Worm (Caenorhabditis elegans) whole organism, L2 larva: ENCODE results near the gene C50F4.10.

Source experiments
- C34F6.9 ChIP-seq: fragments of 150-350 bp; optimal IDR thresholded peaks from 2 replicates; lab custom pipeline; 2014; ENCODE audit warnings: missing biosample characterization, missing genetic modification characterization
- F13H6.1 ChIP-seq: sonication (generic microtip); optimal IDR thresholded peaks from 2 replicates; lab custom pipeline; 2016; ENCODE audit warnings: missing genetic modification characterization, missing compliant biosample characterization
- Y55F3AM.14 ChIP-seq: fragments of 200-800 bp; sonication (Bioruptor generic); optimal IDR thresholded peaks from 2 replicates; lab custom pipeline; 2018; ENCODE audit warnings: mild to moderate bottlenecking, missing genetic modification characterization, missing compliant biosample characterization
- ZK546.5 ChIP-seq: sonication (generic microtip); optimal IDR thresholded peaks from 2 replicates; lab custom pipeline; 2017; ENCODE audit warnings: missing biosample characterization, missing genetic modification characterization
- ama-1 ChIP-seq: fragments of 150-350 bp; optimal IDR thresholded peaks from 2 replicates; lab custom pipeline; 2018; ENCODE audit warnings: inconsistent platforms
- blmp-1 ChIP-seq: sonication (generic microtip); optimal IDR thresholded peaks from 2 replicates; lab custom pipeline; 2017; ENCODE audit warnings: missing genetic modification characterization, mild to moderate bottlenecking, missing compliant biosample characterization, antibody characterized with exemption, moderate library complexity; ENCODE audit not compliant: insufficient read depth
- ceh-16 ChIP-seq: fragments of 150-350 bp; optimal IDR thresholded peaks from 2 replicates; lab custom pipeline; 2014; ENCODE audit warnings: missing biosample characterization, missing genetic modification characterization
- ceh-82 ChIP-seq: fragments of 150-350 bp; optimal IDR thresholded peaks from 2 replicates; lab custom pipeline; 2014; ENCODE audit warnings: missing biosample characterization, missing genetic modification characterization
- crh-2 ChIP-seq: sonication (generic microtip); optimal IDR thresholded peaks from 2 replicates; lab custom pipeline; 2017; ENCODE audit warnings: missing biosample characterization, missing genetic modification characterization
- fos-1 ChIP-seq: fragments of 150-350 bp; optimal IDR thresholded peaks from 2 replicates; lab custom pipeline; 2014; ENCODE audit warnings: missing biosample characterization, missing genetic modification characterization
- gmeb-1 ChIP-seq: fragments of 150-350 bp; optimal IDR thresholded peaks from 2 replicates; lab custom pipeline; 2014; ENCODE audit warnings: missing biosample characterization, missing genetic modification characterization
- lin-11 ChIP-seq: fragments of 150-350 bp; sonication (generic microtip); optimal IDR thresholded peaks from 2 replicates; lab custom pipeline; 2014; ENCODE audit warnings: missing biosample characterization, missing genetic modification characterization, inconsistent platforms, mixed read lengths
- lin-13 ChIP-seq: fragments of 150-350 bp; optimal IDR thresholded peaks from 2 replicates; lab custom pipeline; 2014; ENCODE audit warnings: missing biosample characterization, missing genetic modification reagents, missing genetic modification characterization
- lsy-2 ChIP-seq, 2 experiments: fragments of 150-350 bp in 1 of 2; sonication (generic microtip) in 1 of 2; optimal IDR thresholded peaks; 2 replicates each; lab custom pipeline; 2014 to 2017; ENCODE audit warnings: missing biosample characterization in 2 of 2, missing genetic modification characterization in 2 of 2
- mab-5 ChIP-seq: fragments of 150-350 bp; optimal IDR thresholded peaks from 2 replicates; lab custom pipeline; 2014; ENCODE audit warnings: missing biosample characterization, missing genetic modification characterization
- mdl-1 ChIP-seq, 2 experiments: fragments of 150-350 bp in 1 of 2; sonication (generic microtip) in 1 of 2; optimal IDR thresholded peaks; 2 replicates each; lab custom pipeline; 2017; ENCODE audit warnings: missing biosample characterization in 2 of 2, missing genetic modification characterization in 2 of 2
- nhr-10 ChIP-seq: sonication (generic microtip); optimal IDR thresholded peaks from 2 replicates; lab custom pipeline; 2017; ENCODE audit warnings: missing biosample characterization, missing genetic modification characterization
- nhr-129 ChIP-seq: fragments of 150-350 bp; optimal IDR thresholded peaks from 2 replicates; lab custom pipeline; 2014; ENCODE audit warnings: missing biosample characterization, missing genetic modification characterization
- nhr-21 ChIP-seq: fragments of 150-350 bp; optimal IDR thresholded peaks from 2 replicates; lab custom pipeline; 2014; ENCODE audit warnings: missing biosample characterization, missing genetic modification characterization
- nhr-237 ChIP-seq: fragments of 150-350 bp; optimal IDR thresholded peaks from 2 replicates; lab custom pipeline; 2014; ENCODE audit warnings: missing biosample characterization, missing genetic modification characterization
- nhr-25 ChIP-seq: fragments of 150-350 bp; sonication (generic microtip); optimal IDR thresholded peaks from 3 replicates; lab custom pipeline; 2014; ENCODE audit warnings: missing biosample characterization, missing genetic modification characterization
- nhr-77 ChIP-seq: fragments of 150-350 bp; optimal IDR thresholded peaks from 2 replicates; lab custom pipeline; 2014; ENCODE audit warnings: missing biosample characterization, missing genetic modification characterization
- peb-1 ChIP-seq: fragments of 150-350 bp; optimal IDR thresholded peaks from 2 replicates; lab custom pipeline; 2014; ENCODE audit warnings: missing biosample characterization, missing genetic modification characterization
- sem-4 ChIP-seq: fragments of 150-350 bp; optimal IDR thresholded peaks from 2 replicates; lab custom pipeline; 2014; ENCODE audit warnings: missing biosample characterization, missing genetic modification reagents, missing genetic modification characterization
- sma-3 ChIP-seq: sonication (generic microtip); optimal IDR thresholded peaks from 2 replicates; lab custom pipeline; 2016; ENCODE audit warnings: missing genetic modification reagents, missing genetic modification characterization, missing compliant biosample characterization
- sma-9 ChIP-seq, 2 experiments: fragments of 150-350 bp in 1 of 2; sonication (generic microtip) in 1 of 2; optimal IDR thresholded peaks; 2 replicates each; lab custom pipeline; 2014 to 2016; ENCODE audit warnings: missing genetic modification characterization in 2 of 2, mild to moderate bottlenecking in 1 of 2, missing biosample characterization in 1 of 2, missing compliant biosample characterization in 1 of 2, missing genetic modification reagents in 1 of 2, moderate library complexity in 1 of 2
- snpc-4 ChIP-seq: fragments of 150-350 bp; optimal IDR thresholded peaks from 2 replicates; lab custom pipeline; 2014; ENCODE audit warnings: missing biosample characterization, missing genetic modification characterization
- unc-39 ChIP-seq: fragments of 150-350 bp; optimal IDR thresholded peaks from 2 replicates; lab custom pipeline; 2014; ENCODE audit warnings: missing biosample characterization, missing genetic modification characterization
- unc-55 ChIP-seq: fragments of 150-350 bp; sonication (generic microtip); optimal IDR thresholded peaks from 3 replicates; lab custom pipeline; 2014; ENCODE audit warnings: missing biosample characterization, missing genetic modification reagents, missing genetic modification characterization
- zag-1 ChIP-seq: fragments of 150-350 bp; optimal IDR thresholded peaks from 2 replicates; lab custom pipeline; 2014; ENCODE audit warnings: missing biosample characterization, missing genetic modification characterization
- ztf-1 ChIP-seq: fragments of 200-800 bp; sonication (Bioruptor generic); conservative IDR thresholded peaks from 2 replicates; pipeline ENCODE4 v1.3.6; 2022; ENCODE audit warnings: missing genetic modification characterization, missing compliant biosample characterization
- ztf-11 ChIP-seq: sonication (generic microtip); optimal IDR thresholded peaks from 2 replicates; lab custom pipeline; 2017; ENCODE audit warnings: missing biosample characterization, missing genetic modification characterization
- ztf-4 ChIP-seq: fragments of 150-350 bp; optimal IDR thresholded peaks from 2 replicates; lab custom pipeline; 2014; ENCODE audit warnings: missing biosample characterization, missing genetic modification characterization

C50F4.10 gene

DNA sequence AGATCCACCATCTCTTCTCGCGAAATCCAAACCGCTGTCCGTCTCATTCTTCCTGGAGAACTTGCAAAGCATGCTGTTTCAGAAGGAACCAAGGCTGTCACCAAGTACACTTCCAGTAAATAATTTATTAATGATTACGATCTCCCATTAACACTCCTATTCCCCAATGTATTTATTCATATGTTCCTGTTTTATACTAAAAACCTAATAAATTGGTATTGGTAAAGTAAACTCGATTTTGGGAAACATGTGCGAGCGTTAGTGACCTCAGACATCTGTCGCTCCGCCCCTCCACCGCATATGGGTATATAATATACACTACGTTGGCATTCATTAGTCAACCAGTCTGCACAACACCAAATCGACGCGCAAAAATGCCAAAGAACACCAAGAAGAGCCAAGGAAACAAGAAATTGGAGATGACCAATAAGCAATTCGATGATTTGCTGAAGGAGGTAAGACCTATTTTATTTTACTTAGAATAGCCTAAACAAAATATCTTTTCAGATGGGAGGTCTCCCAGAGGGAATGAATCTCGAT lies 14.7 kb upstream of the C50F4.10 start, which contains the start of gene C50F4.6:
Gene C50F4.6 (plus strand): TSS at position 51 of the 540 bp plus-strand sequence.
- TF ChIP-seq lsy-2 (tag; optimal IDR thresholded peaks at IDR 0.05; lab: Kevin White, UChicago) (peak in 1 of 2 experiments; percentile 13), ztf-1 (GFP tag; lab: Robert Waterston, UW) (no peak), nhr-77 (tag; lab: Kevin White, UChicago) (no peak)

DNA sequence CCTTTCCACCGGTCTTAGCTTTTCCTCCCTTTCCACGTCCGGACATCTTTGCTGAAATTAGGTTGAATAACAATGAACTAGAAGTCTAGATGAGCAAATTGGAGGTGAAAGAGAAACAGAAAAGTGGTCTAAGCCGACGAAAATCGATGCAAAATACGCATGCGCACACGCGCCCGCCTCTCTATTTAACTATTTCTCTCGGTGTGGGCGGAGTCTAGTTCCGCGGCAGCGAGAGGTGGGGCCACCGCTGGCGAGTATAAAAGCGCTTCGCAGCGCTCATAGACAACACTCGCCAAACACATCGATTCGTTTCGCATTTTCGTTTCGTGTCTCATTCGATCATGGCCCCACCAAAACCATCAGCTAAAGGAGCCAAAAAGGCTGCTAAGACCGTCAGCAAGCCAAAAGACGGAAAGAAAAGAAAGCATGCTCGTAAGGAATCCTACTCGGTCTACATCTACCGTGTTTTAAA lies 13.9 kb upstream of the C50F4.10 start, which contains the start of the genes his-35 and his-41:
Gene his-35 (minus strand): TSS at position 51 of the 472 bp plus-strand sequence.
Gene his-41 (plus strand): TSS at position 299 of the 472 bp plus-strand sequence.
- TF ChIP-seq blmp-1 (tag; lab: Kevin White, UChicago) (no peak), gmeb-1 (tag; lab: Kevin White, UChicago) (peak; percentile 53), C34F6.9 (tag; lab: Kevin White, UChicago) (peak; percentile 74), mdl-1 (tag; optimal IDR thresholded peaks at IDR 0.05; lab: Kevin White, UChicago) (peak in 1 of 2 experiments; percentile 31), ama-1 (lab: Kevin White, UChicago) (peak; percentile 77), nhr-21 (tag; lab: Kevin White, UChicago) (peak; percentile 11), ceh-82 (tag; lab: Kevin White, UChicago) (no peak), F13H6.1 (tag; lab: Kevin White, UChicago) (peak; percentile 62), crh-2 (peak; percentile 51), nhr-10 (tag; lab: Kevin White, UChicago) (no peak), sma-9 (GFP tag; optimal IDR thresholded peaks at IDR 0.05; lab: Kevin White, UChicago) (peak; percentile 37), sma-9 (tag; optimal IDR thresholded peaks at IDR 0.05; lab: Kevin White, UChicago) (no peak), sma-3 (GFP tag; lab: Kevin White, UChicago) (peak; percentile 50), lin-13 (peak; percentile 15), unc-55 (GFP tag; lab: Kevin White, UChicago) (peak; percentile 15), lin-11 (tag; lab: Kevin White, UChicago) (peak; percentile 35), lsy-2 (tag; optimal IDR thresholded peaks at IDR 0.05; lab: Kevin White, UChicago) (peak; percentile 38 to 51), fos-1 (tag; lab: Kevin White, UChicago) (peak; percentile 48), ZK546.5 (tag; lab: Kevin White, UChicago) (no peak)
- TF ChIP-seq, all 48 proteins: peak for 14

DNA sequence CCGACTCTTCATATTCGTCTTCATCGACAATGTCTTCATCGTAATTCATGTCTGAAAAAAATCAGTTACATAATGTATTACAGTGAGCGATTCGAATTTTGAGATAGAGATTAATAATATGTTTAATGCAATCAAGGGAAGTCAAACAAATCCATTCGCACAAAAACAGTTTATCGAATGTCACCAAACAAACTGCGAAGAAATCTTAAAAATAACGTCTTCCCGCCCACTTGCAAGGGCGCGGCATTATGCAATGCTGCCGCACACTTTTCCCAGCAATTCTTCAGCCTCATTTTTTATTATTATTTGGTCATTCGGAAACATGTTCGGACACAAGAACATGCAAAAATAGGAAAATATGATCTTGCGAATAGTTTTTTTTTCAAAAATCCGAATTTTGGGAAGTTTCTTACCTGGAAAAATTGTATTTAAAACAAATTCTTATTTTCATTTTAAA lies 12.8 kb upstream of the C50F4.10 start, which contains the start of gene mdf-1:
Gene mdf-1 (minus strand): TSS at position 51 of the 457 bp plus-strand sequence.
- peak; percentile 71 for TF ChIP-seq sma-3 (GFP tag; lab: Kevin White, UChicago)
- TF ChIP-seq zag-1 (tag; lab: Kevin White, UChicago), result no peak
- TF ChIP-seq ceh-16 (tag; lab: Kevin White, UChicago), result peak; percentile 11
- TF ChIP-seq nhr-237, result no peak
- no peak for TF ChIP-seq ztf-11 (tag; lab: Kevin White, UChicago)
- peak; percentile 37 for TF ChIP-seq snpc-4 (tag; lab: Kevin White, UChicago)
- peak; percentile 53 for TF ChIP-seq nhr-25 (tag; lab: Kevin White, UChicago)
- peak; percentile 83 for TF ChIP-seq nhr-129 (tag; lab: Kevin White, UChicago)
- TF ChIP-seq ztf-1 (GFP tag; lab: Robert Waterston, UW), result no peak
- peak; percentile 60 for TF ChIP-seq sma-9 (GFP tag; optimal IDR thresholded peaks at IDR 0.05; lab: Kevin White, UChicago)
- TF ChIP-seq sma-9 (tag; optimal IDR thresholded peaks at IDR 0.05; lab: Kevin White, UChicago), result no peak
- TF ChIP-seq unc-39, result no peak
- peak; percentile 54 for TF ChIP-seq lin-11 (tag; lab: Kevin White, UChicago)
- TF ChIP-seq mab-5 (tag; lab: Kevin White, UChicago), result peak; percentile 35
- peak; percentile 44 for TF ChIP-seq fos-1 (tag; lab: Kevin White, UChicago)
- TF ChIP-seq nhr-21 (tag; lab: Kevin White, UChicago), result peak; percentile 73
- peak; percentile 82 for TF ChIP-seq C34F6.9 (tag; lab: Kevin White, UChicago)
- peak; percentile 87 for TF ChIP-seq lin-13
- TF ChIP-seq ztf-4 (tag; lab: Kevin White, UChicago), result peak; percentile 39
- no peak for TF ChIP-seq ceh-82 (tag; lab: Kevin White, UChicago)
- TF ChIP-seq sem-4 (tag; lab: Kevin White, UChicago), result peak; percentile 70
- TF ChIP-seq blmp-1 (tag; lab: Kevin White, UChicago), result peak; percentile 38
- TF ChIP-seq lsy-2 (tag; optimal IDR thresholded peaks at IDR 0.05; lab: Kevin White, UChicago), result peak in 1 of 2 experiments; percentile 79
- TF ChIP-seq peb-1 (tag; lab: Kevin White, UChicago), result no peak
- TF ChIP-seq crh-2, result peak; percentile 84
- TF ChIP-seq gmeb-1 (tag; lab: Kevin White, UChicago), result peak; percentile 83
- peak; percentile 83 for TF ChIP-seq unc-55 (GFP tag; lab: Kevin White, UChicago)
- TF ChIP-seq ama-1 (lab: Kevin White, UChicago), result peak; percentile 47
- peak; percentile 59 for TF ChIP-seq F13H6.1 (tag; lab: Kevin White, UChicago)
- peak; percentile 28 for TF ChIP-seq Y55F3AM.14 (GFP tag; lab: Kevin White, UChicago)
